Worm (Caenorhabditis elegans): ENCODE data around the gene F16G10.7.

The F16G10.7 gene

DNA sequence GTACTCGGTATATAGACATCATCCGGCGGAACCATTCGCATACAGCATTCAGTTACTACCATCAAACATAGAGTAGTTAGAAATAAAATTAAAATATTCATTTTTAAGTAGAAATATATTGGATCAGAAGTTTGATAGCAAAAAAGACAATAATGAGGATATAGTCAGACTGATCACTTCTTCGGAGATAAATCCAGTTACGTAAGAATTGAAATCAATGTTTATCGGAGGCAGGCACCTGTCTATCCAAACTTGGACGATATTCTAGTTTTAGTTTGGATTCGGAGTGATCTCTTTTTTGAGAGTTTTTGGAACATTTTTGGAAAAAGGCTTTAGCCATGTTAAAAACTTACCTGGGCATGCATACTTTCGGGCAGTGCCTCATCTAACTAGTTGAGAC is 3.3 kb upstream of the F16G10.7 start, which contains the start of gene F16G10.8:
Gene F16G10.8, minus strand, starts transcription at position 101 of the 400 bp plus-strand sequence.
- TF ChIP-seq ztf-18 (tag; optimal IDR thresholded peaks at IDR 0.05) = no peak
- no peak for TF ChIP-seq F55B11.4 (tag; optimal IDR thresholded peaks at IDR 0.05; ENCODE audit: borderline replicate concordance, insufficient read depth)
- no peak for TF ChIP-seq ztf-25 (GFP tag; IDR thresholded peaks at IDR 0.05)
- no peak for TF ChIP-seq nhr-90 (tag; optimal IDR thresholded peaks at IDR 0.05)
- no peak for TF ChIP-seq tbx-9 (tag; optimal IDR thresholded peaks at IDR 0.05; ENCODE audit: borderline replicate concordance)
- no peak for TF ChIP-seq ceh-40 (GFP tag; IDR thresholded peaks at IDR 0.05)
- no peak for TF ChIP-seq unc-130 (GFP tag; optimal IDR thresholded peaks at IDR 0.05)
- TF ChIP-seq sdz-38 (tag; optimal IDR thresholded peaks at IDR 0.05) = no peak
- TF ChIP-seq nfya-2 (GFP tag; IDR thresholded peaks at IDR 0.05) = no peak
- no peak for TF ChIP-seq him-1 (tag; optimal IDR thresholded peaks at IDR 0.05)
- no peak for TF ChIP-seq F10E7.11 (tag; optimal IDR thresholded peaks at IDR 0.05)

- TF ChIP-seq egrh-3 (GFP tag; IDR thresholded peaks at IDR 0.05) (peak; percentile 55; the same call in 1 of the 2 replicates), lag-1 (GFP tag; IDR thresholded peaks at IDR 0.05) (no peak)
Observed at ce11 chrII:2379673-2380072, 401 bp downstream of the F16G10.7 start.

DNA sequence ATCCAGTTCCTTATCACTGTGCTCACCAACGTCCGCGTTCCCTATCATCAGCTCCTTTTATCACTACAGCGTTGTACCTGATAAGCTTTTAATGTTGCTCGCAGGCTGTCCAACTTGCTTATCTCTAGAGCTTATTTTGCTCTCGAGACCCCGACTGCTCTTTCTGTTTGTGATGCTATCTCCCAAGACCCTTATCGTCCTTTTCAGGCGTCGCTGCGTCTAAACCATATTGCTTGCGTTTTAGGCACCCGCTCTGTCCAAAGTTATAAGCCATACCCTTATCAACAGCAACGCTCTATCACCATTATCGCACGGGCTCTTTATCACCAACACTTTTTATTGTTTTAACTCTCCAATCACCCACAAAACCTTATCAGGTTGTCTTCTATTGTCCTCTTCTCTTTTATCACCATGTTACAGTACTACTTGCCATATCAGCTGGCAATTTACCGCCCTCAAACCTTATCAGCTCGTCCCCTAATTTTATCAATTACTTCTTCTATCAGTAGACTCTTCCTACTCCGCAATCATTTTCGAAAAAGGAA is 1.5 kb downstream of the F16G10.7 start:
- TF ChIP-seq F33H1.4 (GFP tag; IDR thresholded peaks at IDR 0.05) (no peak), somi-1 (GFP tag; optimal IDR thresholded peaks at IDR 0.05) (no peak), Y56A3A.18 (GFP tag; IDR thresholded peaks at IDR 0.05) (peak; percentile 51; the same call in 1 of the 2 replicates), Y95B8A.8 (GFP tag; IDR thresholded peaks at IDR 0.05) (no peak), ZK185.1 (tag; optimal IDR thresholded peaks at IDR 0.05; ENCODE audit: poor library complexity, severe bottlenecking) (no peak), pbrm-1 (GFP tag; IDR thresholded peaks at IDR 0.05) (peak; percentile 28; the same call in 1 of the 2 replicates), madf-10 (tag; optimal IDR thresholded peaks at IDR 0.05) (peak; percentile 41), pha-4 (tag; optimal IDR thresholded peaks at IDR 0.05) (no peak), him-1 (tag; optimal IDR thresholded peaks at IDR 0.05) (no peak), Y53G8AR.9 (GFP tag; conservative IDR thresholded peaks at IDR 0.05) (0 out of 2 replicates have a peak, but pooled peaks have one; percentile 55), ztf-18 (tag; optimal IDR thresholded peaks at IDR 0.05) (peak; percentile 12), rcor-1 (GFP tag; IDR thresholded peaks at IDR 0.05) (no peak), lir-1 (GFP tag; conservative IDR thresholded peaks at IDR 0.05) (0 out of 2 replicates have a peak, but pooled peaks have one; percentile 45), C06A6.2 (GFP tag; conservative IDR thresholded peaks at IDR 0.05) (peak; percentile 61), B0035.1 (tag; optimal IDR thresholded peaks at IDR 0.05) (no peak), ztf-25 (GFP tag; IDR thresholded peaks at IDR 0.05) (no peak), ceh-40 (GFP tag; IDR thresholded peaks at IDR 0.05) (0 out of 2 replicates have a peak, but pooled peaks have one; percentile 2), nfyb-1 (GFP tag; IDR thresholded peaks at IDR 0.05) (peak; percentile 91), unc-62 (GFP tag; optimal IDR thresholded peaks at IDR 0.05) (peak; percentile 78), F39B2.1 (GFP tag; IDR thresholded peaks at IDR 0.05) (no peak), gei-17 (GFP tag; optimal IDR thresholded peaks at IDR 0.05) (peak; percentile 61), F22D6.2 (tag; optimal IDR thresholded peaks at IDR 0.05) (peak; percentile 86), snpc-4 (GFP tag; optimal IDR thresholded peaks at IDR 0.05) (no peak), snpc-4 (tag; optimal IDR thresholded peaks at IDR 0.05) (peak in 1 of 4 experiments; percentile 44), mxl-1 (tag; optimal IDR thresholded peaks at IDR 0.05) (no peak), ceh-79 (tag; optimal IDR thresholded peaks at IDR 0.05) (no peak), attf-5 (GFP tag; optimal IDR thresholded peaks at IDR 0.05) (peak; percentile 3), tbp1 (GFP tag; optimal IDR thresholded peaks at IDR 0.05) (peak; percentile 65), let-526 (GFP tag; IDR thresholded peaks at IDR 0.05) (0 out of 2 replicates have a peak, but pooled peaks have one; percentile 17), cebp-2 (GFP tag; IDR thresholded peaks at IDR 0.05) (no peak), sea-2 (GFP tag; IDR thresholded peaks at IDR 0.05) (no peak), K11D2.4 (GFP tag; IDR thresholded peaks at IDR 0.05) (0 out of 2 replicates have a peak, but pooled peaks have one; percentile 20), ztf-3 (GFP tag; optimal IDR thresholded peaks at IDR 0.05) (peak; percentile 80), nhr-90 (tag; optimal IDR thresholded peaks at IDR 0.05) (peak; percentile 97), dox-1 (GFP tag; IDR thresholded peaks at IDR 0.05) (peak; percentile 90; the same call in 1 of the 2 replicates), egl-18 (GFP tag; IDR thresholded peaks at IDR 0.05) (no peak), ztf-22 (GFP tag; optimal IDR thresholded peaks at IDR 0.05) (peak; percentile 100)

Measured in whole organism, young adult.